Worm (Caenorhabditis elegans): ENCODE data around the gene comt-2.

comt-2 gene

ce11 chrV:16535172-16535571, 40.9 kb upstream of the comt-2 start, which contains the start of gene Y32B12B.8:
Gene Y32B12B.8 (plus strand): TSS chrV:16535472.
- TF ChIP-seq ahr-1 (tag; optimal IDR thresholded peaks at IDR 0.05) (no peak), npax-4 (tag; optimal IDR thresholded peaks at IDR 0.05) (no peak), nfya-1 (tag; optimal IDR thresholded peaks at IDR 0.05) (no peak), unc-3 (GFP tag; conservative IDR thresholded peaks at IDR 0.05) (no peak), unc-3 (tag; optimal IDR thresholded peaks at IDR 0.05) (no peak)

DNA sequence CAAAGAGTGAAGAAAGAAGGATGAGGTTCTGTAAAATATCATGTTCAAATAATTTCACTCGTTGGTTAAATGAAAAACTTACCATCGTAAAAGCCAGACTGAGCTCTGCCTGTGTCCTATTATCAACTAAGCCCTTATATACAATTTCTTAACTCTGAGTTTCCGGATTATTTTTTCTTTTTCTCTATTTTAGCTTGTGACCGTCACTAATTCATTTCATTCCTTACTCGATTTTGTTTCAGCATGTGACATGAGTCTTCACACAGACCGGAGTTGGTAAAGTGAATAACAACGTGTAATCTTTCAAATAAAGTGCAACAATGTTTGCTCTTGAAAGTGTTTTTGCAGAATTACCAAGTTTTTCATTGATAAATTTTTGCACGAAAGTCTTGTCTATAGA, 39.7 kb upstream of the comt-2 start, which contains the start of gene cpr-2:
Gene cpr-2 (minus strand): TSS at position 101 of the 400 bp plus-strand sequence.
- TF ChIP-seq pag-3 (tag; optimal IDR thresholded peaks at IDR 0.05; ENCODE audit: borderline replicate concordance), result no peak
- TF ChIP-seq eyg-1 (tag; optimal IDR thresholded peaks at IDR 0.05), result no peak
- TF ChIP-seq hlh-30 (tag; optimal IDR thresholded peaks at IDR 0.05; ENCODE audit: insufficient read depth), result no peak

DNA sequence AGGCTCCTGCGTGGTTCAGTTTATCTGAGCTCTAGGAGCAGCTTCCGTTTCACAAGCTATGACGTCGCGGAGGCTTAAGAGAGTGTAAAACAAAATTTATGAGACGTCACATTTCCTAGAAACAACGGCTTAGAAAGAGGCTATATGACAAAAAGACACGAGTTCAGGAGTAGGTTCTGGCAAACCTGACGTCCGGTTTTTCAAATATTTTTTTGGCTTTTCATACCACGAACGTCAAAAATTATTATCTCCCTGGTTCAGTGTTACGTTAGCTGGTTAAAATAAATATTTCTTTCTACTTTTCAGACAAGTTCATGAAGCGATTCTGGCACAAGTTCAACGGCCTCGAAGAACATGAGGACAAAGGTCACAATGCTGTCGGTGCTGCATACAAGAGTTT, 33.5 kb upstream of the comt-2 start, which contains the start of gene F36D3.16:
Gene F36D3.16 (plus strand): TSS at position 301 of the 400 bp plus-strand sequence.
- TF ChIP-seq fkh-10 (GFP tag; optimal IDR thresholded peaks at IDR 0.05), result no peak
- no peak for TF ChIP-seq ceh-19 (GFP tag; optimal IDR thresholded peaks at IDR 0.05)

ce11 chrV:16526858-16527257, 32.6 kb upstream of the comt-2 start, which contains the start of gene F36D3.8:
Gene F36D3.8 (plus strand): TSS chrV:16527158.
- no peak for TF ChIP-seq che-1 (tag; optimal IDR thresholded peaks at IDR 0.05)
- no peak for TF ChIP-seq npax-4 (tag; optimal IDR thresholded peaks at IDR 0.05)
- TF ChIP-seq K02D7.2 (tag; optimal IDR thresholded peaks at IDR 0.05), result no peak
- TF ChIP-seq ceh-30 (tag; optimal IDR thresholded peaks at IDR 0.05), result no peak
- TF ChIP-seq ets-4 (tag; optimal IDR thresholded peaks at IDR 0.05), result no peak
- TF ChIP-seq ceh-2 (tag; optimal IDR thresholded peaks at IDR 0.05), result no peak
- no peak for TF ChIP-seq dve-1 (tag; optimal IDR thresholded peaks at IDR 0.05)
- TF ChIP-seq unc-3 (GFP tag; conservative IDR thresholded peaks at IDR 0.05), result no peak
- no peak for TF ChIP-seq unc-3 (tag; optimal IDR thresholded peaks at IDR 0.05)
- no peak for TF ChIP-seq tbx-2 (tag; optimal IDR thresholded peaks at IDR 0.05)
- no peak for TF ChIP-seq hlh-15 (tag; optimal IDR thresholded peaks at IDR 0.05)
- no peak for TF ChIP-seq Y22D7AL.16 (tag; optimal IDR thresholded peaks at IDR 0.05)
- no peak for TF ChIP-seq pha-4 (tag; optimal IDR thresholded peaks at IDR 0.05)
- no peak for TF ChIP-seq pqm-1 (tag; optimal IDR thresholded peaks at IDR 0.05)
- TF ChIP-seq pax-1 (tag; optimal IDR thresholded peaks at IDR 0.05), result no peak
- TF ChIP-seq nfya-1 (tag; optimal IDR thresholded peaks at IDR 0.05), result no peak
- no peak for TF ChIP-seq ceh-34 (tag; optimal IDR thresholded peaks at IDR 0.05)
- no peak for TF ChIP-seq unc-42 (tag; optimal IDR thresholded peaks at IDR 0.05)
- TF ChIP-seq pha-2 (tag; optimal IDR thresholded peaks at IDR 0.05), result no peak
- no peak for TF ChIP-seq ref-2 (tag; optimal IDR thresholded peaks at IDR 0.05)
- TF ChIP-seq hlh-13 (GFP tag; optimal IDR thresholded peaks at IDR 0.05), result no peak

DNA sequence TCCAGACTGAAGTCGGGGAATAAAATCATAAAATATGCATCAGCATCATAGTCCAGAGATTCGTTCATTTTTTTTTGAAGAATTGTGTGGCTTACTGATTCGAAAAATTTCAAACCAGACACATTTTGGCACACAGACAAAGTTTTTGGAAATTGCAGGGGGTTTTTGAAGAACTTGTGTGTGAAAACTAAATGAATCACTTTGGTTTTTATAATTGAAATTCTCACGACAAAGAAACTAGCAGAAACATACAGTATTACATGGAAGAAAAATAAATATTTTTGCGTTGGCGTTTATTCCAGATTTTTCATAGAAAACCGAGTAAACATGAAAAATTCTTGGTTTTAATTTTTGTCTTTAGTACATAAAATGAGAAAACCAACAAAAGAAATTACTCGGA, 28.0 kb upstream of the comt-2 start, which contains the start of gene srw-34:
Gene srw-34 (minus strand): TSS at position 101 of the 400 bp plus-strand sequence.
- TF ChIP-seq hlh-8 (tag; optimal IDR thresholded peaks at IDR 0.05), result no peak
- no peak for TF ChIP-seq pha-2 (tag; optimal IDR thresholded peaks at IDR 0.05)
- TF ChIP-seq hlh-13 (GFP tag; optimal IDR thresholded peaks at IDR 0.05), result no peak
- TF ChIP-seq npax-4 (tag; optimal IDR thresholded peaks at IDR 0.05), result no peak
- no peak for TF ChIP-seq ttx-3 (tag; optimal IDR thresholded peaks at IDR 0.05)
- TF ChIP-seq ceh-34 (tag; optimal IDR thresholded peaks at IDR 0.05), result no peak
- TF ChIP-seq dve-1 (tag; optimal IDR thresholded peaks at IDR 0.05), result no peak
- TF ChIP-seq ceh-2 (tag; optimal IDR thresholded peaks at IDR 0.05), result no peak
- TF ChIP-seq elt-2 (tag; optimal IDR thresholded peaks at IDR 0.05), result no peak
- TF ChIP-seq ceh-22 (tag; optimal IDR thresholded peaks at IDR 0.05), result no peak
- TF ChIP-seq K09A11.1 (tag; optimal IDR thresholded peaks at IDR 0.05; ENCODE audit: insufficient read depth), result no peak
- no peak for TF ChIP-seq nfya-1 (tag; optimal IDR thresholded peaks at IDR 0.05)
- no peak for TF ChIP-seq pqm-1 (tag; optimal IDR thresholded peaks at IDR 0.05)
- no peak for TF ChIP-seq pax-1 (tag; optimal IDR thresholded peaks at IDR 0.05)
- TF ChIP-seq ceh-9 (tag; optimal IDR thresholded peaks at IDR 0.05), result no peak
- TF ChIP-seq ceh-45 (GFP tag; IDR thresholded peaks at IDR 0.05), result no peak
